Worm (Caenorhabditis elegans) whole organism, L4 larva: Measurements from ENCODE around the gene gcy-9.

ENCODE experiments used
- D1046.2 ChIP-seq: fragments of 200-800 bp; sonication (Bioruptor generic); IDR thresholded peaks from 2 replicates; pipeline ENCODE4 v1.3.6; 2022; ENCODE audit warnings: missing genetic modification characterization, missing compliant biosample characterization
- T20F7.1 ChIP-seq: fragments of 200-800 bp; sonication (Bioruptor generic); optimal IDR thresholded peaks from 2 replicates; lab custom pipeline; 2018; ENCODE audit warnings: mild to moderate bottlenecking, missing genetic modification characterization, missing compliant biosample characterization
- Y5F2A.4 ChIP-seq: fragments of 200-800 bp; sonication (Bioruptor generic); optimal IDR thresholded peaks from 2 replicates; lab custom pipeline; 2018; ENCODE audit warnings: mild to moderate bottlenecking, missing genetic modification characterization, missing compliant biosample characterization
- ZK337.2 ChIP-seq: fragments of 200-800 bp; sonication (Bioruptor generic); IDR thresholded peaks from 2 replicates; pipeline ENCODE4 v1.3.6; 2022; ENCODE audit warnings: missing genetic modification reagents, missing genetic modification characterization, missing compliant biosample characterization
- aha-1 ChIP-seq: fragments of 150-350 bp; peaks from one replicate; lab custom pipeline; 2014; ENCODE audit warnings: missing biosample characterization, missing genetic modification characterization
- arid-1 ChIP-seq: fragments of 200-800 bp; sonication (Bioruptor generic); conservative IDR thresholded peaks from 2 replicates; pipeline ENCODE4 v1.3.6; 2022; ENCODE audit warnings: missing genetic modification reagents, missing genetic modification characterization, missing compliant biosample characterization
- ceh-20 ChIP-seq: fragments of 200-800 bp; sonication (Bioruptor generic); IDR thresholded peaks from 2 replicates; pipeline ENCODE4 v1.3.6; 2022; ENCODE audit warnings: missing genetic modification reagents, missing genetic modification characterization, missing compliant biosample characterization
- cey-2 ChIP-seq: sonication (generic microtip); optimal IDR thresholded peaks from 3 replicates; lab custom pipeline; 2017; ENCODE audit warnings: missing genetic modification characterization, mild to moderate bottlenecking, missing compliant biosample characterization, antibody characterized with exemption, borderline replicate concordance; ENCODE audit not compliant: insufficient read depth
- daf-16 ChIP-seq, 3 experiments: sonication (generic microtip); optimal IDR thresholded peaks; 2 replicates each; lab custom pipeline; 2016 to 2017; ENCODE audit warnings: missing genetic modification characterization in 3 of 3, missing genetic modification reagents in 3 of 3, mild to moderate bottlenecking in 2 of 3, missing compliant biosample characterization in 2 of 3, missing biosample characterization in 1 of 3, moderate library complexity in 1 of 3
- daf-19 ChIP-seq: fragments of 200-800 bp; sonication (Bioruptor generic); conservative IDR thresholded peaks from 2 replicates; pipeline ENCODE4 v1.3.6; 2022; ENCODE audit warnings: missing genetic modification characterization, missing compliant biosample characterization
- dmd-6 ChIP-seq: fragments of 200-800 bp; sonication (Bioruptor generic); IDR thresholded peaks from 2 replicates; pipeline ENCODE4 v1.3.6; 2022; ENCODE audit warnings: missing genetic modification reagents, missing genetic modification characterization, missing compliant biosample characterization
- dmd-9 ChIP-seq: fragments of 200-800 bp; sonication (Bioruptor generic); IDR thresholded peaks from 2 replicates; pipeline ENCODE4 v1.3.6; 2022; ENCODE audit warnings: missing genetic modification reagents, missing genetic modification characterization, missing compliant biosample characterization
- dve-1 ChIP-seq: sonication (generic microtip); optimal IDR thresholded peaks from 2 replicates; lab custom pipeline; 2017; ENCODE audit warnings: antibody characterized with exemption, mild to moderate bottlenecking, missing genetic modification characterization, missing compliant biosample characterization; ENCODE audit not compliant: insufficient read depth
- egl-27 ChIP-seq: sonication (generic microtip); optimal IDR thresholded peaks from 3 replicates; lab custom pipeline; 2017; ENCODE audit warnings: missing biosample characterization, missing genetic modification reagents, missing genetic modification characterization
- gei-8 ChIP-seq: fragments of 200-800 bp; sonication (Bioruptor generic); optimal IDR thresholded peaks from 2 replicates; lab custom pipeline; 2018; ENCODE audit warnings: mild to moderate bottlenecking, missing genetic modification characterization, missing compliant biosample characterization
- hmg-1.1 ChIP-seq: fragments of 200-800 bp; sonication (Bioruptor generic); IDR thresholded peaks from 2 replicates; pipeline ENCODE4 v1.3.6; 2022; ENCODE audit warnings: missing genetic modification reagents, missing genetic modification characterization, missing compliant biosample characterization
- jun-1 ChIP-seq: fragments of 150-350 bp; optimal IDR thresholded peaks from 2 replicates; lab custom pipeline; 2014; ENCODE audit warnings: missing biosample characterization, missing genetic modification reagents, missing genetic modification characterization
- lim-7 ChIP-seq: fragments of 200-800 bp; sonication (Bioruptor generic); IDR thresholded peaks from 2 replicates; pipeline ENCODE4 v1.3.6; 2022; ENCODE audit warnings: missing genetic modification characterization, missing compliant biosample characterization
- lin-1 ChIP-seq: fragments of 200-800 bp; sonication (Bioruptor generic); IDR thresholded peaks from 2 replicates; pipeline ENCODE4 v1.3.6; 2022; ENCODE audit warnings: missing genetic modification reagents, missing genetic modification characterization, missing compliant biosample characterization
- lin-13 ChIP-seq: fragments of 150-350 bp; optimal IDR thresholded peaks from 2 replicates; lab custom pipeline; 2014; ENCODE audit warnings: missing biosample characterization, missing genetic modification reagents, missing genetic modification characterization
- lin-15B ChIP-seq: fragments of 150-350 bp; sonication (generic microtip); optimal IDR thresholded peaks from 3 replicates; lab custom pipeline; 2014; ENCODE audit warnings: missing biosample characterization, missing genetic modification characterization
- lin-29 ChIP-seq: fragments of 200-800 bp; sonication (Bioruptor generic); IDR thresholded peaks from 2 replicates; pipeline ENCODE4 v1.3.6; 2022; ENCODE audit warnings: missing genetic modification reagents, missing genetic modification characterization, missing compliant biosample characterization
- madf-5 ChIP-seq, 2 experiments: fragments of 200-800 bp; sonication (Bioruptor generic); IDR thresholded peaks; 2 replicates each; pipeline ENCODE4 v1.3.6; 2022; ENCODE audit warnings: missing compliant biosample characterization in 2 of 2, missing genetic modification characterization in 2 of 2
- madf-9 ChIP-seq: fragments of 200-800 bp; sonication (Bioruptor generic); conservative IDR thresholded peaks from 2 replicates; pipeline ENCODE4 v1.3.6; 2022; ENCODE audit warnings: missing genetic modification reagents, missing genetic modification characterization, missing compliant biosample characterization
- mes-2 ChIP-seq: sonication (generic microtip); optimal IDR thresholded peaks from 2 replicates; lab custom pipeline; 2016; ENCODE audit warnings: missing genotype, mild to moderate bottlenecking, missing genetic modification characterization, missing compliant biosample characterization; ENCODE audit not compliant: poor library complexity, severe bottlenecking
- nhr-11 ChIP-seq: fragments of 150-350 bp; optimal IDR thresholded peaks from 2 replicates; lab custom pipeline; 2014; ENCODE audit warnings: missing biosample characterization, missing genetic modification characterization
- nhr-111 ChIP-seq: fragments of 200-800 bp; sonication (Bioruptor generic); optimal IDR thresholded peaks from 2 replicates; lab custom pipeline; 2018; ENCODE audit warnings: mild to moderate bottlenecking, missing genetic modification characterization, missing compliant biosample characterization
- nhr-25 ChIP-seq: sonication (generic microtip); optimal IDR thresholded peaks from 2 replicates; lab custom pipeline; 2017; ENCODE audit warnings: missing genetic modification characterization, mild to moderate bottlenecking, missing compliant biosample characterization, antibody characterized with exemption, moderate library complexity, borderline replicate concordance; ENCODE audit not compliant: insufficient read depth
- nhr-28 ChIP-seq: fragments of 150-350 bp; optimal IDR thresholded peaks from 2 replicates; lab custom pipeline; 2014; ENCODE audit warnings: missing biosample characterization, missing genetic modification characterization
- nhr-48 ChIP-seq: sonication (generic microtip); optimal IDR thresholded peaks from 2 replicates; lab custom pipeline; 2016; ENCODE audit warnings: mild to moderate bottlenecking, missing genetic modification characterization, missing compliant biosample characterization
- nhr-76 ChIP-seq: fragments of 150-350 bp; optimal IDR thresholded peaks from 2 replicates; lab custom pipeline; 2014; ENCODE audit warnings: missing biosample characterization, missing genetic modification characterization
- pqm-1 ChIP-seq: sonication (generic microtip); optimal IDR thresholded peaks from 2 replicates; lab custom pipeline; 2017; ENCODE audit warnings: missing biosample characterization, missing genetic modification characterization
- rbr-2 ChIP-seq: sonication (generic microtip); optimal IDR thresholded peaks from 2 replicates; lab custom pipeline; 2016; ENCODE audit warnings: missing genotype, missing genetic modification characterization, missing compliant biosample characterization
- saeg-2 ChIP-seq: fragments of 200-800 bp; sonication (Bioruptor generic); IDR thresholded peaks from 2 replicates; pipeline ENCODE4 v1.3.6; 2022; ENCODE audit warnings: missing genetic modification reagents, missing genetic modification characterization, missing compliant biosample characterization
- sdz-12 ChIP-seq: fragments of 200-800 bp; sonication (Bioruptor generic); optimal IDR thresholded peaks from 2 replicates; lab custom pipeline; 2018; ENCODE audit warnings: mild to moderate bottlenecking, missing genetic modification characterization, missing compliant biosample characterization
- skn-1 ChIP-seq: fragments of 150-350 bp; optimal IDR thresholded peaks from 2 replicates; lab custom pipeline; 2014; ENCODE audit warnings: missing biosample characterization, missing genetic modification characterization
- spr-3 ChIP-seq: fragments of 200-800 bp; sonication (Bioruptor generic); optimal IDR thresholded peaks from 2 replicates; lab custom pipeline; 2018; ENCODE audit warnings: mild to moderate bottlenecking, missing genetic modification characterization, missing compliant biosample characterization
- tag-97 ChIP-seq: fragments of 200-800 bp; sonication (Bioruptor generic); IDR thresholded peaks from 2 replicates; pipeline ENCODE4 v1.3.6; 2022; ENCODE audit warnings: missing genetic modification characterization, missing compliant biosample characterization
- zag-1 ChIP-seq: fragments of 150-350 bp; optimal IDR thresholded peaks from 2 replicates; lab custom pipeline; 2014; ENCODE audit warnings: missing biosample characterization, missing genetic modification characterization
- zip-11 ChIP-seq: fragments of 200-800 bp; sonication (Bioruptor generic); IDR thresholded peaks from 2 replicates; pipeline ENCODE4 v1.3.6; 2022; ENCODE audit warnings: missing genetic modification characterization, missing compliant biosample characterization

Gene gcy-9

DNA sequence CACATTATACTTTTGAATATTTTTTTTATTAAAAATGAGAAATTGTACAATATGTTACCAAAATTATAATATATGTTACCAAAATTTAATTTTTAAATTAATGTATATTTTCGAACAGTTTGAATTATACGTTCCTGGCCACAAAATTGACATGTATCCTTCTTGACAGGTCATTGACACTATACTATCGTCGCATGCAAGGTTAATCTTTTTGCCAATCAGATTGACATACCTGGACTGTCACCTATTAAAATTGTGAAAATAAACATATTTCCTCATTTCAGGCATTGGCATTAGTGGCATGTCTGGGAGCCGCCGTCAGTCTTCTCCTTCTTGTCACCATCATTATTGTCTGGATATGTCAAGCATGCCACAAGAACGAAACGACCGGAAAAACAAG lies 32.4 kb upstream of the gcy-9 start:
- peak; percentile 63; the same call in 1 of the 2 replicates for TF ChIP-seq dmd-6 (GFP tag; lab: Robert Waterston, UW)
- TF ChIP-seq ceh-20 = no peak

DNA sequence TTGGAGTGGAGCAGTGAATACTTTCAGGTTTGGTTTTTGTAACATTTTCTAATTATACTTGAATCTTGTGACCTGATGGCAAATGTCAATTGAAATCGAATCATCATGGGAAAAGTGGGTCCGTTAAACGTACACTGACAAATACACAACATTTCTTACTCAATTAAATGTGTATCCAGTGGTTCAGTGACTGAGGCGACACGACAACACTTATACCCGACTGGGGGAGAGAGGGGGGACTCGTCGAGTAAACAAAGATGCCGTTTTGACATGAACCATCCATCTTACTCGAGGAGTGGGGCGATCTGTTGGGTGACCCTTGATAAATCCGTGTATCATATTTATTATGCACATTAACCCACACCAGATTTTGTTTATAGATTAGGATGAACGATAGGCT lies 31.2 kb upstream of the gcy-9 start:
- TF ChIP-seq madf-5 (GFP tag; IDR thresholded peaks at IDR 0.05; lab: Robert Waterston, UW) = no peak
- peak in 1 of 2 experiments; percentile 87 for TF ChIP-seq daf-16 (GFP tag; optimal IDR thresholded peaks at IDR 0.05; lab: Kevin White, UChicago)
- no peak for TF ChIP-seq daf-16 (tag; optimal IDR thresholded peaks at IDR 0.05; lab: Kevin White, UChicago)
- TF ChIP-seq hmg-1.1 (GFP tag; lab: Robert Waterston, UW) = 0 out of 2 replicates have a peak, but pooled peaks have one; percentile 13
- TF ChIP-seq Y5F2A.4 (GFP tag; lab: Kevin White, UChicago) = no peak

DNA sequence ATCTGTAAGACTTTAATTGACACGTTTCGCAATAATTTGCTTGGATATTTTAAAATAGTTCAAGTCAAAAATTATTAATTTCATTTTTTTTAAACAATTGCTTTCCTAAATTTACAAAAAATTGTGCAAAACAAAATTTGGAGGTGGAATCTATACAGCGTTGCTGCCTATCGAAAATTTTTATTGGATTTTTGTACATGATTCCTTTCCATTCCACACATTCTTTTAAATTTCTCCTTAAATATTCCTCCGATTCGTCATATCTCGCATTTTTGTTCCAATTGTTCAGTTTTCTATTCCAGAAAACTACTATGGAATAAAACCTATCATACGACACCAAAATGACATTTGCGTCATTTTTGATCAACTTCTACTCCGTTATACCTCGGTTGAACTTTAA lies 30.7 kb upstream of the gcy-9 start, which contains the start of gene ttyh-1:
Gene ttyh-1 (plus strand): TSS at position 301 of the 400 bp plus-strand sequence.
- TF ChIP-seq nhr-48 (tag; lab: Kevin White, UChicago) (no peak), arid-1 (GFP tag; lab: Robert Waterston, UW) (no peak), rbr-2 (tag; lab: Kevin White, UChicago) (no peak), D1046.2 (GFP tag; lab: Robert Waterston, UW) (no peak), egl-27 (no peak), sdz-12 (GFP tag; lab: Kevin White, UChicago) (no peak), madf-5 (GFP tag; IDR thresholded peaks at IDR 0.05; lab: Robert Waterston, UW) (no peak), tag-97 (GFP tag; lab: Robert Waterston, UW) (no peak), saeg-2 (GFP tag; lab: Robert Waterston, UW) (no peak), lim-7 (GFP tag; lab: Robert Waterston, UW) (no peak), pqm-1 (tag; lab: Kevin White, UChicago) (no peak), dmd-6 (GFP tag; lab: Robert Waterston, UW) (no peak), spr-3 (GFP tag; lab: Kevin White, UChicago) (no peak), nhr-76 (no peak), cey-2 (no peak)

DNA sequence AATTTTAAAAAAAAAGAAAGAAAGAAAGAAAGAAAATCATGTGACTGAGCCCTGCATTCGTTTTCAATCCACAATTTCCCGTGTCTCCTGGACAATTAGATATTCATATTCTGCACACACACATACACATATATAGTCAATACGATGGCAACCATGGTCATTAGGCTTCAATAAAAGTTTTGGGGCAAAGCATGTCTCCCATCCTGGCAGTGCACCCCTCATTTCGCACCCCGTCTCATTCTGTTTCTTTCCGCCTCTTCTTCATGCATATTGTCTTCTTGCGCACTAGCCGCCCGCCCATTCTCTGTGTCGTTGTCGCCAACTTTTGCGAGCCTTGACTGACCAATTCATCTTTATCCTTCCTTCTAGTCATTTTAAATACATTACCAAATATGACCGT lies 30.0 kb upstream of the gcy-9 start:
- peak; percentile 29; the same call in 1 of the 2 replicates for TF ChIP-seq hmg-1.1 (GFP tag; lab: Robert Waterston, UW)
- no peak for TF ChIP-seq spr-3 (GFP tag; lab: Kevin White, UChicago)

DNA sequence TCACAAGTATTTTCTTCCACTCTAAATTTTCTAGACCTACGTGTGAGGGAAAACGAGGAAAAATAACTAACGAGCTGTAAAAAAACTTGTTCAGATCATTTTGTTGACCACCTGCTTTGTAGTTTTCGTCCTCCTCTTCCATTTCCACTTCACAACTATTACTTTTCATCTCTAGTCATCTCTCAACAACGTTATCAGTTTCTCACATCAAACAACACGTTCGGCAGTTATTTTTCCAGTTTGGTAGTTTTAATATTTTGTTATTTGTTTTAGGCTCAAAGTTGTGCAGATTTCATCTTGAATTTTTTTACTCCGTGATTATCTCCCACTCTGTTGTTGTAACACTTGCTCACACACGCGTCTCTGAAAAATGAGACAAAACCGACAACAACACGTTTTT lies 29.4 kb upstream of the gcy-9 start:
- TF ChIP-seq aha-1 (tag; lab: Kevin White, UChicago) (peak; percentile 49), lin-29 (no peak), sdz-12 (GFP tag; lab: Kevin White, UChicago) (no peak), mes-2 (tag; lab: Kevin White, UChicago) (no peak), daf-16 (GFP tag; optimal IDR thresholded peaks at IDR 0.05; lab: Kevin White, UChicago) (peak in 1 of 2 experiments; percentile 88), daf-16 (tag; optimal IDR thresholded peaks at IDR 0.05; lab: Kevin White, UChicago) (peak; percentile 60), gei-8 (GFP tag; lab: Kevin White, UChicago) (no peak), zip-11 (no peak), dmd-6 (GFP tag; lab: Robert Waterston, UW) (peak; percentile 11; the same call in 1 of the 2 replicates), T20F7.1 (GFP tag; lab: Kevin White, UChicago) (no peak), nhr-28 (tag; lab: Kevin White, UChicago) (peak; percentile 73), dve-1 (tag; lab: Kevin White, UChicago) (peak; percentile 20)

DNA sequence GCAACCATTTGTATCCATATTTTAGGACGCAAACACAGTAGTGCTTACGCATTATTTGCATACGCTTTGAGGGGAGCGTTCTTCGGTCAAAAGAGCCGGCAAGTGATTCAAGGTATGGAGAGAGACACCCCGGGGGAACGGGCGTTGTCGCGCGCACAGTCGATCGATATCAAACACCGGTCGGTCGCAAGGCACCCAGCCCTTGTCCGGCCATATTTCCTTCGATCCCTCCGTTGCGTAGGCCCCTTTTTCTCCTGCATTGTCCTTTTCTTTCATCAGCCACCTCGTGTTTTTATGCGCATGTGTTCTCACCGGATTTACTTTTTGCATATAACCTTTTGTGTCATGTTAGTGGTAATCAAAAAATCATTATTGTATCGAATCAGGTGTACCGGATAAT lies 28.3 kb upstream of the gcy-9 start:
- TF ChIP-seq skn-1 (tag; lab: Kevin White, UChicago) (no peak), daf-19 (no peak), nhr-25 (no peak), zag-1 (tag; lab: Kevin White, UChicago) (no peak), lin-13 (GFP tag; lab: Kevin White, UChicago) (no peak), nhr-111 (GFP tag; lab: Kevin White, UChicago) (no peak), dmd-9 (GFP tag; lab: Robert Waterston, UW) (no peak), ZK337.2 (GFP tag; lab: Robert Waterston, UW) (no peak), lin-1 (GFP tag; lab: Robert Waterston, UW) (no peak), lin-15B (tag; lab: Kevin White, UChicago) (no peak), lim-7 (GFP tag; lab: Robert Waterston, UW) (no peak), jun-1 (no peak), nhr-11 (tag; lab: Kevin White, UChicago) (no peak), madf-9 (GFP tag; lab: Robert Waterston, UW) (no peak), sdz-12 (GFP tag; lab: Kevin White, UChicago) (no peak), nhr-28 (tag; lab: Kevin White, UChicago) (no peak)
